Worm (Caenorhabditis elegans) whole organism, L4 larva: ENCODE measurements around the gene K08D12.3.

Experiments
- Y105C5A.15 ChIP-seq: fragments of 200-800 bp; sonication (Bioruptor generic); IDR thresholded peaks from 2 replicates; pipeline ENCODE4 v1.3.6; 2022; ENCODE audit warnings: missing genetic modification characterization, missing compliant biosample characterization
- Y5F2A.4 ChIP-seq: fragments of 200-800 bp; sonication (Bioruptor generic); optimal IDR thresholded peaks from 2 replicates; lab custom pipeline; 2018; ENCODE audit warnings: mild to moderate bottlenecking, missing genetic modification characterization, missing compliant biosample characterization
- aha-1 ChIP-seq: fragments of 150-350 bp; peaks from one replicate; lab custom pipeline; 2014; ENCODE audit warnings: missing biosample characterization, missing genetic modification characterization
- ceh-82 ChIP-seq: sonication (generic microtip); optimal IDR thresholded peaks from 2 replicates; lab custom pipeline; 2017; ENCODE audit warnings: missing biosample characterization, missing genetic modification characterization
- dmd-9 ChIP-seq: fragments of 200-800 bp; sonication (Bioruptor generic); IDR thresholded peaks from 2 replicates; pipeline ENCODE4 v1.3.6; 2022; ENCODE audit warnings: missing genetic modification reagents, missing genetic modification characterization, missing compliant biosample characterization
- dve-1 ChIP-seq: sonication (generic microtip); optimal IDR thresholded peaks from 2 replicates; lab custom pipeline; 2017; ENCODE audit warnings: antibody characterized with exemption, mild to moderate bottlenecking, missing genetic modification characterization, missing compliant biosample characterization; ENCODE audit not compliant: insufficient read depth
- fkh-10 ChIP-seq: fragments of 150-350 bp; optimal IDR thresholded peaks from 2 replicates; lab custom pipeline; 2014; ENCODE audit warnings: missing biosample characterization, missing genetic modification reagents, missing genetic modification characterization
- fos-1 ChIP-seq: fragments of 150-350 bp; optimal IDR thresholded peaks from 2 replicates; lab custom pipeline; 2014; ENCODE audit warnings: missing biosample characterization, missing genetic modification characterization
- hlh-30 ChIP-seq: sonication (generic microtip); optimal IDR thresholded peaks from 2 replicates; lab custom pipeline; 2017; ENCODE audit warnings: antibody characterized with exemption, mild to moderate bottlenecking, missing genetic modification characterization, missing compliant biosample characterization; ENCODE audit not compliant: insufficient read depth
- jun-1 ChIP-seq: fragments of 150-350 bp; optimal IDR thresholded peaks from 2 replicates; lab custom pipeline; 2014; ENCODE audit warnings: missing biosample characterization, missing genetic modification reagents, missing genetic modification characterization
- lin-1 ChIP-seq: fragments of 200-800 bp; sonication (Bioruptor generic); IDR thresholded peaks from 2 replicates; pipeline ENCODE4 v1.3.6; 2022; ENCODE audit warnings: missing genetic modification reagents, missing genetic modification characterization, missing compliant biosample characterization
- lin-38 ChIP-seq: fragments of 200-800 bp; sonication (Bioruptor generic); IDR thresholded peaks from 2 replicates; pipeline ENCODE4 v1.3.6; 2022; ENCODE audit warnings: missing genetic modification reagents, missing genetic modification characterization, missing compliant biosample characterization
- mep-1 ChIP-seq: fragments of 150-350 bp; sonication (generic microtip); optimal IDR thresholded peaks from 3 replicates; lab custom pipeline; 2014; ENCODE audit warnings: missing biosample characterization, missing genetic modification characterization
- nhr-11 ChIP-seq: fragments of 150-350 bp; optimal IDR thresholded peaks from 2 replicates; lab custom pipeline; 2014; ENCODE audit warnings: missing biosample characterization, missing genetic modification characterization
- nhr-48 ChIP-seq: sonication (generic microtip); optimal IDR thresholded peaks from 2 replicates; lab custom pipeline; 2016; ENCODE audit warnings: mild to moderate bottlenecking, missing genetic modification characterization, missing compliant biosample characterization
- pqm-1 ChIP-seq: sonication (generic microtip); optimal IDR thresholded peaks from 2 replicates; lab custom pipeline; 2017; ENCODE audit warnings: missing biosample characterization, missing genetic modification characterization
- saeg-2 ChIP-seq: fragments of 200-800 bp; sonication (Bioruptor generic); IDR thresholded peaks from 2 replicates; pipeline ENCODE4 v1.3.6; 2022; ENCODE audit warnings: missing genetic modification reagents, missing genetic modification characterization, missing compliant biosample characterization
- set-16 ChIP-seq: fragments of 200-800 bp; sonication (Bioruptor generic); IDR thresholded peaks from 2 replicates; pipeline ENCODE4 v1.3.6; 2022; ENCODE audit warnings: missing genetic modification reagents, missing genetic modification characterization, missing compliant biosample characterization
- snpc-4 ChIP-seq: fragments of 150-350 bp; optimal IDR thresholded peaks from 2 replicates; lab custom pipeline; 2014; ENCODE audit warnings: missing biosample characterization, missing genetic modification characterization
- tag-97 ChIP-seq: fragments of 200-800 bp; sonication (Bioruptor generic); IDR thresholded peaks from 2 replicates; pipeline ENCODE4 v1.3.6; 2022; ENCODE audit warnings: missing genetic modification characterization, missing compliant biosample characterization
- tra-1 ChIP-seq: fragments of 200-800 bp; sonication (Bioruptor generic); IDR thresholded peaks from 2 replicates; pipeline ENCODE4 v1.3.6; 2022; ENCODE audit warnings: missing genetic modification reagents, missing genetic modification characterization, missing compliant biosample characterization
- unc-62 ChIP-seq, 3 experiments: fragments of 150-350 bp in 1 of 3; sonication (generic microtip); optimal IDR thresholded peaks in 2 of 3; peaks in 1 of 3; 1 replicate in 1 of 3; 2 replicates in 2 of 3; lab custom pipeline; 2014 to 2017; ENCODE audit warnings: missing biosample characterization in 3 of 3, missing genetic modification characterization in 3 of 3, missing genetic modification reagents in 3 of 3, missing genotype in 1 of 3
- zfp-3 ChIP-seq: fragments of 200-800 bp; sonication (Bioruptor generic); conservative IDR thresholded peaks from 2 replicates; pipeline ENCODE4 v1.3.6; 2022; ENCODE audit warnings: missing genetic modification reagents, missing genetic modification characterization, missing compliant biosample characterization
- zip-11 ChIP-seq: fragments of 200-800 bp; sonication (Bioruptor generic); IDR thresholded peaks from 2 replicates; pipeline ENCODE4 v1.3.6; 2022; ENCODE audit warnings: missing genetic modification characterization, missing compliant biosample characterization

K08D12.3 gene

ce11 chrIV:1751243-1751642 lies 41.2 kb downstream of the K08D12.3 start (continued):
- TF ChIP-seq tra-1 (GFP tag; lab: Robert Waterston, UW): no peak
- no peak for TF ChIP-seq tag-97 (GFP tag; lab: Robert Waterston, UW)
- TF ChIP-seq nhr-48 (tag; lab: Kevin White, UChicago): no peak
- no peak for TF ChIP-seq lin-38 (GFP tag; lab: Robert Waterston, UW)
- TF ChIP-seq lin-1 (GFP tag; lab: Robert Waterston, UW): no peak
- TF ChIP-seq dmd-9 (GFP tag; lab: Robert Waterston, UW): no peak
- TF ChIP-seq ceh-82 (tag; lab: Kevin White, UChicago): no peak
- TF ChIP-seq dve-1 (tag; lab: Kevin White, UChicago): no peak
- TF ChIP-seq Y5F2A.4 (GFP tag; lab: Kevin White, UChicago): no peak
- TF ChIP-seq pqm-1 (tag; lab: Kevin White, UChicago): no peak
- no peak for TF ChIP-seq saeg-2

- TF ChIP-seq jun-1 (tag; lab: Kevin White, UChicago): no peak
- TF ChIP-seq set-16 (GFP tag; lab: Robert Waterston, UW): peak; percentile 66
These were observed 42.4 kb downstream of the K08D12.3 start for ce11 chrIV:1752480-1752879.

- TF ChIP-seq unc-62 (GFP tag; optimal IDR thresholded peaks at IDR 0.05 in 1 of 2; lab: Kevin White, UChicago) (no peak), unc-62 (tag; optimal IDR thresholded peaks at IDR 0.05; lab: Kevin White, UChicago) (no peak), lin-38 (GFP tag; lab: Robert Waterston, UW) (no peak), aha-1 (peak; percentile 11), Y105C5A.15 (GFP tag; lab: Robert Waterston, UW) (no peak), fos-1 (no peak), snpc-4 (no peak), zfp-3 (GFP tag; lab: Robert Waterston, UW) (no peak)
These were observed 43.4 kb downstream of the K08D12.3 start, which contains the start of gene Y41D4A.3 for ce11 chrIV:1753481-1753880. TSS of gene Y41D4A.3 (plus strand) at chrIV:1753781.

- TF ChIP-seq fkh-10 (GFP tag; lab: Kevin White, UChicago) (no peak), unc-62 (GFP tag; optimal IDR thresholded peaks at IDR 0.05 in 1 of 2; lab: Kevin White, UChicago) (peak in 1 of 2 experiments; percentile 97), unc-62 (tag; optimal IDR thresholded peaks at IDR 0.05; lab: Kevin White, UChicago) (no peak), dve-1 (tag; lab: Kevin White, UChicago) (no peak), zip-11 (GFP tag; lab: Robert Waterston, UW) (no peak), mep-1 (tag; lab: Kevin White, UChicago) (no peak), hlh-30 (tag; lab: Kevin White, UChicago) (peak; percentile 21), nhr-11 (tag; lab: Kevin White, UChicago) (peak; percentile 59)
These were observed 48.5 kb downstream of the K08D12.3 start for ce11 chrIV:1758595-1758994.
